Worm (Caenorhabditis elegans): ENCODE measurements around the gene nspg-1.

nspg-1 gene

ce11 chrV:12814481-12814882, 53.4 kb downstream of the nspg-1 start (continued):
- TF ChIP-seq gei-8 (GFP tag; optimal IDR thresholded peaks at IDR 0.05) (peak; percentile 9), ceh-20 (GFP tag; IDR thresholded peaks at IDR 0.05) (peak; percentile 72), fkh-10 (GFP tag; optimal IDR thresholded peaks at IDR 0.05) (peak; percentile 65), ceh-82 (tag; optimal IDR thresholded peaks at IDR 0.05) (no peak), R02D3.7 (tag; optimal IDR thresholded peaks at IDR 0.05) (no peak), zfp-3 (GFP tag; conservative IDR thresholded peaks at IDR 0.05) (no peak), ceh-62 (tag; optimal IDR thresholded peaks at IDR 0.05) (no peak), lin-38 (GFP tag; IDR thresholded peaks at IDR 0.05) (0 out of 2 replicates have a peak, but pooled peaks have one; percentile 19), nhr-76 (tag; optimal IDR thresholded peaks at IDR 0.05) (no peak), nhr-28 (tag; optimal IDR thresholded peaks at IDR 0.05) (peak; percentile 12), zip-2 (tag; optimal IDR thresholded peaks at IDR 0.05) (no peak), mdl-1 (tag; optimal IDR thresholded peaks at IDR 0.05) (peak; percentile 43 to 88), dmd-9 (GFP tag; IDR thresholded peaks at IDR 0.05) (no peak), madf-5 (GFP tag; IDR thresholded peaks at IDR 0.05) (no peak), nhr-237 (tag; optimal IDR thresholded peaks at IDR 0.05) (no peak), lir-3 (tag; optimal IDR thresholded peaks at IDR 0.05) (no peak), pha-4 (GFP tag; IDR thresholded peaks at IDR 0.05) (no peak), pha-4 (tag; optimal IDR thresholded peaks at IDR 0.05) (no peak), mes-2 (tag; optimal IDR thresholded peaks at IDR 0.05; ENCODE audit: poor library complexity, severe bottlenecking) (peak; percentile 13), ces-1 (GFP tag; optimal IDR thresholded peaks at IDR 0.05) (no peak), daf-12 (tag; optimal IDR thresholded peaks at IDR 0.05) (no peak), zfp-2 (tag; optimal IDR thresholded peaks at IDR 0.05) (no peak), T20F7.1 (GFP tag; optimal IDR thresholded peaks at IDR 0.05) (no peak), zag-1 (tag; optimal IDR thresholded peaks at IDR 0.05) (no peak), nhr-102 (tag; optimal IDR thresholded peaks at IDR 0.05) (no peak), hmg-1.1 (GFP tag; IDR thresholded peaks at IDR 0.05) (peak; percentile 70; the same call in 1 of the 2 replicates), dve-1 (tag; optimal IDR thresholded peaks at IDR 0.05; ENCODE audit: insufficient read depth) (peak; percentile 21), snpc-1.2 (GFP tag; IDR thresholded peaks at IDR 0.05) (0 out of 2 replicates have a peak, but pooled peaks have one; percentile 15), ctbp-1 (GFP tag; IDR thresholded peaks at IDR 0.05) (peak; percentile 82), lin-15B (tag; optimal IDR thresholded peaks at IDR 0.05) (no peak), spr-3 (GFP tag; optimal IDR thresholded peaks at IDR 0.05) (no peak), unc-62 (GFP tag; optimal IDR thresholded peaks at IDR 0.05 in 1 of 2) (peak in 1 of 2 experiments; percentile 98), unc-62 (tag; optimal IDR thresholded peaks at IDR 0.05) (no peak), attf-4 (tag; optimal IDR thresholded peaks at IDR 0.05) (no peak), duxl-1 (tag; optimal IDR thresholded peaks at IDR 0.05; ENCODE audit: poor library complexity) (no peak), egl-43 (GFP tag; IDR thresholded peaks at IDR 0.05) (no peak; the same call in 1 of the 2 replicates), Y105C5A.15 (GFP tag; IDR thresholded peaks at IDR 0.05) (no peak), nhr-41 (GFP tag; IDR thresholded peaks at IDR 0.05) (no peak), ztf-7 (tag; optimal IDR thresholded peaks at IDR 0.05) (no peak), ZK337.2 (GFP tag; IDR thresholded peaks at IDR 0.05) (no peak), nhr-11 (tag; optimal IDR thresholded peaks at IDR 0.05) (peak; percentile 83), F44E2.7 (GFP tag; IDR thresholded peaks at IDR 0.05) (no peak), nhr-48 (tag; optimal IDR thresholded peaks at IDR 0.05) (no peak), tra-1 (GFP tag; IDR thresholded peaks at IDR 0.05) (no peak), zip-11 (GFP tag; IDR thresholded peaks at IDR 0.05) (no peak), sdz-12 (GFP tag; optimal IDR thresholded peaks at IDR 0.05) (no peak), jun-1 (tag; optimal IDR thresholded peaks at IDR 0.05) (no peak), egl-27 (tag; optimal IDR thresholded peaks at IDR 0.05) (no peak), dmd-8 (GFP tag; IDR thresholded peaks at IDR 0.05) (no peak), dpl-1 (GFP tag; optimal IDR thresholded peaks at IDR 0.05) (no peak), ZK546.5 (tag; optimal IDR thresholded peaks at IDR 0.05) (no peak), ceh-28 (tag; optimal IDR thresholded peaks at IDR 0.05) (no peak), madf-9 (GFP tag; conservative IDR thresholded peaks at IDR 0.05) (no peak)
